Fruit fly (Drosophila melanogaster) S2 (cell line): ENCODE results near the gene VGlut.
A peak's percentile ranks its signal among the peaks of the same experiment; 100 is the strongest.

Experiments used
- CG8478 ChIP-seq: fragments of >200 bp; optimal IDR thresholded peaks from 2 replicates; lab custom pipeline; 2018
- CTCF ChIP-seq, 2 experiments: fragments of >200 bp; optimal IDR thresholded peaks; 2 replicates each; lab custom pipeline; 2018

The VGlut gene

dm6 chr2L:2375655-2376417 lies 24.3 kb upstream of the VGlut start, which contains the start of gene Atxn7:
Gene Atxn7 (plus strand): TSS chr2L:2375841.
- no peak for TF ChIP-seq CG8478
- peak in 1 of 2 experiments; percentile 27 for TF ChIP-seq CTCF (optimal IDR thresholded peaks at IDR 0.05; lab: Kevin White, UChicago)

dm6 chr2L:2376418-2376702 lies 23.7 kb upstream of the VGlut start:
- no peak for TF ChIP-seq CTCF (optimal IDR thresholded peaks at IDR 0.05; lab: Kevin White, UChicago)
- no peak for TF ChIP-seq CG8478

- TF ChIP-seq CTCF (optimal IDR thresholded peaks at IDR 0.05; lab: Kevin White, UChicago), result peak in 1 of 2 experiments; percentile 6
- no peak for TF ChIP-seq CG8478
These were observed 19.3 kb upstream of the VGlut start, which contains the start of gene Eogt for dm6 chr2L:2380805-2381204. Gene Eogt (plus strand): TSS chr2L:2381097.

dm6 chr2L:2382971-2383370 lies 17.1 kb upstream of the VGlut start, which contains the start of gene PIG-Wa:
Gene PIG-Wa (plus strand): TSS chr2L:2383202.
- no peak for TF ChIP-seq CTCF (optimal IDR thresholded peaks at IDR 0.05; lab: Kevin White, UChicago)
- TF ChIP-seq CG8478, result no peak

dm6 chr2L:2385692-2386091 lies 14.4 kb upstream of the VGlut start, which contains the start of gene CG3557:
Gene CG3557 (minus strand): TSS chr2L:2385792.
- TF ChIP-seq CG8478, result no peak
- no peak for TF ChIP-seq CTCF (optimal IDR thresholded peaks at IDR 0.05; lab: Kevin White, UChicago)

- TF ChIP-seq CG8478 (no peak), CTCF (optimal IDR thresholded peaks at IDR 0.05; lab: Kevin White, UChicago) (no peak)
These were observed 9.5 kb upstream of the VGlut start, which contains the start of gene CG43750 for dm6 chr2L:2390589-2390988. Gene CG43750 (minus strand): TSS chr2L:2390689.

- TF ChIP-seq CG8478, result no peak
- TF ChIP-seq CTCF (optimal IDR thresholded peaks at IDR 0.05; lab: Kevin White, UChicago), result no peak
These were observed 8.8 kb upstream of the VGlut start, which contains the start of gene CG46448 for dm6 chr2L:2391321-2391720. Gene CG46448 (plus strand): TSS chr2L:2391660.

- TF ChIP-seq CG8478, result no peak
- TF ChIP-seq CTCF (optimal IDR thresholded peaks at IDR 0.05; lab: Kevin White, UChicago), result no peak
These were observed 5.2 kb upstream of the VGlut start for dm6 chr2L:2394872-2395271.

dm6 chr2L:2397080-2397479 lies 3.0 kb upstream of the VGlut start:
- TF ChIP-seq CTCF (optimal IDR thresholded peaks at IDR 0.05; lab: Kevin White, UChicago), result no peak
- TF ChIP-seq CG8478, result no peak

dm6 chr2L:2398459-2398858 lies 1.6 kb upstream of the VGlut start:
- TF ChIP-seq CG8478 (no peak), CTCF (optimal IDR thresholded peaks at IDR 0.05; lab: Kevin White, UChicago) (no peak)

dm6 chr2L:2402194-2402593 lies 2.1 kb downstream of the VGlut start:
- TF ChIP-seq CG8478 (no peak), CTCF (optimal IDR thresholded peaks at IDR 0.05; lab: Kevin White, UChicago) (no peak)

dm6 chr2L:2404631-2405030 lies 4.5 kb downstream of the VGlut start:
- TF ChIP-seq CG8478 (no peak), CTCF (optimal IDR thresholded peaks at IDR 0.05; lab: Kevin White, UChicago) (no peak)

- TF ChIP-seq CG8478 (no peak), CTCF (optimal IDR thresholded peaks at IDR 0.05; lab: Kevin White, UChicago) (no peak)
These were observed 13.0 kb downstream of the VGlut start for dm6 chr2L:2413093-2413492.

- no peak for TF ChIP-seq CG8478
- no peak for TF ChIP-seq CTCF (optimal IDR thresholded peaks at IDR 0.05; lab: Kevin White, UChicago)
These were observed 15.0 kb downstream of the VGlut start, which contains the start of gene CG18641 for dm6 chr2L:2415109-2415508. Gene CG18641 (minus strand): TSS chr2L:2415322.

dm6 chr2L:2416620-2417019 lies 16.5 kb downstream of the VGlut start, which contains the start of gene CG31948:
Gene CG31948 (minus strand): TSS chr2L:2416720.
- TF ChIP-seq CTCF (optimal IDR thresholded peaks at IDR 0.05; lab: Kevin White, UChicago), result no peak
- no peak for TF ChIP-seq CG8478

- no peak for TF ChIP-seq CTCF (optimal IDR thresholded peaks at IDR 0.05; lab: Kevin White, UChicago)
- TF ChIP-seq CG8478, result no peak
These were observed 17.8 kb downstream of the VGlut start, which contains the start of gene CG34448 for dm6 chr2L:2417865-2418264. Gene CG34448 (minus strand): TSS chr2L:2417965.

dm6 chr2L:2419913-2420312 lies 19.8 kb downstream of the VGlut start, which contains the start of gene CG34447:
Gene CG34447 (minus strand): TSS chr2L:2420013.
- TF ChIP-seq CTCF (optimal IDR thresholded peaks at IDR 0.05; lab: Kevin White, UChicago), result no peak
- TF ChIP-seq CG8478, result no peak
